Fruit fly (Drosophila melanogaster) whole organism, embryonic: ENCODE results near the gene Urm1.

Experiments used
- Atf6 ChIP-seq: fragments of 200-800 bp; sonication (Bioruptor generic); IDR thresholded peaks from 2 replicates; pipeline ENCODE4 v1.3.6; 2022; ENCODE audit warnings: missing biosample characterization, missing genetic modification characterization
- CG10654 ChIP-seq: fragments of 200-800 bp; sonication (Bioruptor generic); optimal IDR thresholded peaks from 2 replicates; lab custom pipeline; 2016; ENCODE audit warnings: missing biosample characterization, missing genetic modification characterization
- CG11504 ChIP-seq: fragments of 200-800 bp; sonication (Bioruptor generic); optimal IDR thresholded peaks from 3 replicates; lab custom pipeline; 2019; ENCODE audit warnings: missing biosample characterization, mild to moderate bottlenecking, missing genetic modification characterization, moderate library complexity
- CG12219 ChIP-seq: fragments of 200-800 bp; sonication (Bioruptor generic); optimal IDR thresholded peaks from 3 replicates; lab custom pipeline; 2018; ENCODE audit warnings: missing biosample characterization, mild to moderate bottlenecking, missing genetic modification characterization
- CG15269 ChIP-seq: fragments of 200-800 bp; sonication (Bioruptor generic); optimal IDR thresholded peaks from 2 replicates; lab custom pipeline; 2018; ENCODE audit warnings: missing biosample characterization, mild to moderate bottlenecking, missing genetic modification characterization, moderate library complexity
- CG1529 ChIP-seq: fragments of 200-800 bp; sonication (Bioruptor generic); optimal IDR thresholded peaks from 3 replicates; lab custom pipeline; 2018; ENCODE audit warnings: missing biosample characterization, missing genetic modification characterization
- CG1647 ChIP-seq: fragments of 200-800 bp; sonication (Bioruptor generic); optimal IDR thresholded peaks from 3 replicates; lab custom pipeline; 2016; ENCODE audit warnings: missing biosample characterization, missing genetic modification characterization
- CG17385 ChIP-seq: fragments of 200-800 bp; sonication (Bioruptor generic); optimal IDR thresholded peaks from 3 replicates; lab custom pipeline; 2018; ENCODE audit warnings: missing biosample characterization, mild to moderate bottlenecking, missing genetic modification characterization
- CG18011 ChIP-seq: fragments of 200-800 bp; sonication (Bioruptor generic); optimal IDR thresholded peaks from 2 replicates; lab custom pipeline; 2017; ENCODE audit warnings: missing biosample characterization, missing genetic modification characterization, mild to moderate bottlenecking, moderate library complexity, missing genotype
- CG18599 ChIP-seq: fragments of 200-800 bp; sonication (Bioruptor generic); optimal IDR thresholded peaks from 3 replicates; lab custom pipeline; 2017; ENCODE audit warnings: missing biosample characterization, missing genetic modification characterization, mild to moderate bottlenecking, moderate library complexity, missing genetic modification reagents
- CG2116 ChIP-seq: fragments of 200-800 bp; sonication (Bioruptor generic); optimal IDR thresholded peaks from 3 replicates; lab custom pipeline; 2018; ENCODE audit warnings: missing biosample characterization, mild to moderate bottlenecking, missing genetic modification characterization
- CG31388 ChIP-seq: fragments of 200-800 bp; sonication (Bioruptor generic); optimal IDR thresholded peaks from 2 replicates; lab custom pipeline; 2016; ENCODE audit warnings: missing biosample characterization, missing genetic modification characterization
- CG3281 ChIP-seq: fragments of 200-800 bp; sonication (Bioruptor generic); optimal IDR thresholded peaks from 3 replicates; lab custom pipeline; 2017; ENCODE audit warnings: missing biosample characterization, mild to moderate bottlenecking, missing genetic modification characterization
- CG5245 ChIP-seq: fragments of 200-800 bp; sonication (Bioruptor generic); optimal IDR thresholded peaks from 3 replicates; lab custom pipeline; 2016; ENCODE audit warnings: missing biosample characterization, missing genetic modification characterization
- CG6791 ChIP-seq: fragments of 200-800 bp; sonication (Bioruptor generic); IDR thresholded peaks from 3 replicates; pipeline ENCODE4 v1.3.6; 2022; ENCODE audit warnings: missing biosample characterization, missing genetic modification characterization; ENCODE audit not compliant: partially characterized antibody
- CG7556 ChIP-seq: fragments of 200-800 bp; sonication (Bioruptor generic); optimal IDR thresholded peaks from 2 replicates; lab custom pipeline; 2017; ENCODE audit warnings: missing biosample characterization, mild to moderate bottlenecking, missing genetic modification characterization
- CG7786 ChIP-seq: fragments of 200-800 bp; sonication (Bioruptor generic); optimal IDR thresholded peaks from 2 replicates; lab custom pipeline; 2016; ENCODE audit warnings: missing biosample characterization, missing genetic modification characterization
- CG8089 ChIP-seq: fragments of 200-800 bp; sonication (Bioruptor generic); optimal IDR thresholded peaks from 3 replicates; lab custom pipeline; 2016; ENCODE audit warnings: missing biosample characterization, missing genetic modification characterization
- CG8765 ChIP-seq: fragments of 200-800 bp; sonication (Bioruptor generic); IDR thresholded peaks from 2 replicates; pipeline ENCODE4 v1.3.6; 2022; ENCODE audit warnings: missing biosample characterization, missing genetic modification characterization
- CG9437 ChIP-seq: fragments of 200-800 bp; sonication (Bioruptor generic); optimal IDR thresholded peaks from 2 replicates; lab custom pipeline; 2018; ENCODE audit warnings: missing biosample characterization, mild to moderate bottlenecking, missing genetic modification characterization
- CG9609 ChIP-seq: fragments of 200-800 bp; sonication (Bioruptor generic); optimal IDR thresholded peaks from 3 replicates; lab custom pipeline; 2016; ENCODE audit warnings: missing biosample characterization, missing genetic modification characterization
- D ChIP-seq, 2 experiments: fragments of 200-800 bp in 1 of 2; fragments of >200 bp in 1 of 2; sonication (Bioruptor generic) in 1 of 2; optimal IDR thresholded peaks; 2 replicates in 1 of 2; 3 replicates in 1 of 2; lab custom pipeline; 2017; ENCODE audit warnings: mild to moderate bottlenecking in 1 of 2, missing biosample characterization in 1 of 2, missing genetic modification characterization in 1 of 2, missing genetic modification reagents in 1 of 2
- Deaf1 ChIP-seq: fragments of 200-800 bp; optimal IDR thresholded peaks from 3 replicates; lab custom pipeline; 2019; ENCODE audit warnings: missing biosample characterization, mild to moderate bottlenecking, missing genetic modification characterization, moderate library complexity
- ERR ChIP-seq: fragments of 200-800 bp; sonication (Bioruptor generic); optimal IDR thresholded peaks from 2 replicates; lab custom pipeline; 2016; ENCODE audit warnings: missing biosample characterization, missing genetic modification characterization
- Gsc ChIP-seq: fragments of 200-800 bp; sonication (Bioruptor generic); IDR thresholded peaks from 2 replicates; pipeline ENCODE4 v1.3.6; 2022; ENCODE audit warnings: missing biosample characterization, missing genetic modification characterization
- Gug ChIP-seq: fragments of 200-800 bp; sonication (Bioruptor generic); IDR thresholded peaks from 4 replicates; pipeline ENCODE4 v1.3.6; 2022; ENCODE audit warnings: missing biosample characterization, missing genetic modification characterization
- Myb ChIP-seq: fragments of 200-800 bp; sonication (Bioruptor generic); optimal IDR thresholded peaks from 2 replicates; lab custom pipeline; 2016; ENCODE audit warnings: missing biosample characterization, missing genetic modification characterization
- Pdp1 ChIP-seq, 2 experiments: fragments of 200-800 bp; sonication (Bioruptor generic); optimal IDR thresholded peaks; 3 replicates each; lab custom pipeline; 2016; ENCODE audit warnings: missing biosample characterization in 2 of 2, missing genetic modification characterization in 2 of 2, mild to moderate bottlenecking in 1 of 2, moderate library complexity in 1 of 2
- Rx ChIP-seq: fragments of 200-800 bp; sonication (Bioruptor generic); IDR thresholded peaks from 2 replicates; pipeline ENCODE4 v1.3.6; 2022; ENCODE audit warnings: missing biosample characterization, missing genetic modification characterization
- Side ChIP-seq: fragments of 200-800 bp; sonication (Bioruptor generic); optimal IDR thresholded peaks from 2 replicates; lab custom pipeline; 2016; ENCODE audit warnings: missing biosample characterization, missing genetic modification characterization
- Sox102F ChIP-seq: fragments of 200-800 bp; sonication (Bioruptor generic); optimal IDR thresholded peaks from 2 replicates; lab custom pipeline; 2018; ENCODE audit warnings: missing biosample characterization, mild to moderate bottlenecking, missing genetic modification characterization, moderate library complexity
- Spps ChIP-seq: fragments of 200-800 bp; sonication (Bioruptor generic); optimal IDR thresholded peaks from 2 replicates; lab custom pipeline; 2018; ENCODE audit warnings: missing biosample characterization, mild to moderate bottlenecking, missing genetic modification characterization
- Ssrp ChIP-seq: fragments of 200-800 bp; sonication (Bioruptor generic); optimal IDR thresholded peaks from 2 replicates; lab custom pipeline; 2018; ENCODE audit warnings: missing biosample characterization, mild to moderate bottlenecking, missing genetic modification characterization, moderate library complexity
- Trl ChIP-seq, 3 experiments: fragments of >200 bp in 2 of 3; fragments of 200-800 bp in 1 of 3; sonication (Bioruptor generic) in 1 of 3; optimal IDR thresholded peaks; 2 replicates in 1 of 3; 3 replicates in 2 of 3; lab custom pipeline; 2016 to 2017; ENCODE audit warnings: missing biosample characterization in 1 of 3, missing genetic modification characterization in 1 of 3
- bcd ChIP-seq: fragments of 200-800 bp; sonication (Bioruptor generic); optimal IDR thresholded peaks from 2 replicates; lab custom pipeline; 2017; ENCODE audit warnings: missing biosample characterization, mild to moderate bottlenecking, missing genetic modification characterization
- cad ChIP-seq: fragments of >200 bp; optimal IDR thresholded peaks from 2 replicates; lab custom pipeline; 2017; ENCODE audit warnings: missing biosample characterization, missing genetic modification characterization
- crol ChIP-seq: fragments of 200-800 bp; sonication (Bioruptor generic); IDR thresholded peaks from 2 replicates; pipeline ENCODE4 v1.3.6; 2022; ENCODE audit warnings: missing biosample characterization, missing genetic modification characterization
- crp ChIP-seq, 2 experiments: fragments of 200-800 bp; sonication (Bioruptor generic); optimal IDR thresholded peaks; 2 replicates in 1 of 2; 3 replicates in 1 of 2; lab custom pipeline; 2017; ENCODE audit warnings: missing biosample characterization in 2 of 2, missing genetic modification characterization in 2 of 2, mild to moderate bottlenecking in 1 of 2, moderate library complexity in 1 of 2
- da ChIP-seq: fragments of 200-800 bp; sonication (Bioruptor generic); optimal IDR thresholded peaks from 2 replicates; lab custom pipeline; 2016; ENCODE audit warnings: missing biosample characterization, missing genetic modification characterization
- fd64A ChIP-seq: fragments of 200-800 bp; sonication (Bioruptor generic); optimal IDR thresholded peaks from 3 replicates; lab custom pipeline; 2018; ENCODE audit warnings: missing biosample characterization, mild to moderate bottlenecking, missing genetic modification characterization
- grn ChIP-seq: fragments of 200-800 bp; sonication (Bioruptor generic); optimal IDR thresholded peaks from 3 replicates; lab custom pipeline; 2017; ENCODE audit warnings: missing biosample characterization, missing genetic modification characterization
- kay ChIP-seq: fragments of 200-800 bp; sonication (Bioruptor generic); optimal IDR thresholded peaks from 2 replicates; lab custom pipeline; 2016; ENCODE audit warnings: missing biosample characterization, missing genetic modification characterization
- mirr ChIP-seq: fragments of 200-800 bp; sonication (Bioruptor generic); optimal IDR thresholded peaks from 3 replicates; lab custom pipeline; 2018; ENCODE audit warnings: missing biosample characterization, mild to moderate bottlenecking, missing genetic modification characterization
- odd ChIP-seq: fragments of 200-800 bp; sonication (Bioruptor generic); optimal IDR thresholded peaks from 2 replicates; lab custom pipeline; 2017; ENCODE audit warnings: missing biosample characterization, mild to moderate bottlenecking, missing genetic modification characterization
- schlank ChIP-seq: fragments of 200-800 bp; sonication (Bioruptor generic); optimal IDR thresholded peaks from 2 replicates; lab custom pipeline; 2018; ENCODE audit warnings: missing biosample characterization, mild to moderate bottlenecking, missing genetic modification characterization
- toy ChIP-seq: fragments of 200-800 bp; sonication (Bioruptor generic); IDR thresholded peaks from 2 replicates; pipeline ENCODE4 v1.3.6; 2022; ENCODE audit warnings: missing biosample characterization, missing genetic modification characterization
- tup ChIP-seq: fragments of 200-800 bp; sonication (Bioruptor generic); optimal IDR thresholded peaks from 2 replicates; lab custom pipeline; 2016; ENCODE audit warnings: missing biosample characterization, mild to moderate bottlenecking, missing genetic modification characterization, moderate library complexity
- vnd ChIP-seq: fragments of 200-800 bp; sonication (Bioruptor generic); IDR thresholded peaks from 3 replicates; pipeline ENCODE4 v1.3.6; 2022; ENCODE audit warnings: missing biosample characterization, missing genetic modification characterization; ENCODE audit not compliant: partially characterized antibody
- zfh2 ChIP-seq: fragments of 200-800 bp; sonication (Bioruptor generic); optimal IDR thresholded peaks from 2 replicates; lab custom pipeline; 2016; ENCODE audit warnings: missing biosample characterization, missing genetic modification characterization

The Urm1 gene

dm6 chr3L:7592113-7592752, 48.0 kb downstream of the Urm1 start (continued):
- TF ChIP-seq CG11504: peak; percentile 76
- TF ChIP-seq CG1529 (GFP tag; lab: Kevin White, UChicago): no peak
- peak; percentile 62 for TF ChIP-seq Ssrp (tag; lab: Kevin White, UChicago)
- TF ChIP-seq CG8765 (GFP tag; lab: Robert Waterston, UW): no peak
- TF ChIP-seq CG17385 (GFP tag; lab: Kevin White, UChicago): peak; percentile 9
- TF ChIP-seq Pdp1 (GFP tag; optimal IDR thresholded peaks at IDR 0.05; lab: Kevin White, UChicago): no peak
- no peak for TF ChIP-seq crp (GFP tag; optimal IDR thresholded peaks at IDR 0.05; lab: Kevin White, UChicago)
- TF ChIP-seq CG31388: no peak
- TF ChIP-seq CG6791: no peak
- no peak for TF ChIP-seq ERR
- no peak for TF ChIP-seq Trl (optimal IDR thresholded peaks at IDR 0.05; lab: Kevin White, UChicago)
- no peak for TF ChIP-seq Trl (GFP tag; optimal IDR thresholded peaks at IDR 0.05; lab: Kevin White, UChicago)
- no peak for TF ChIP-seq CG10654
- no peak for TF ChIP-seq CG18011
- no peak for TF ChIP-seq CG15269 (tag; lab: Kevin White, UChicago)
- TF ChIP-seq Sox102F (GFP tag; lab: Kevin White, UChicago): peak; percentile 72
- no peak for TF ChIP-seq Myb (GFP tag; lab: Kevin White, UChicago)
- TF ChIP-seq kay: no peak
- no peak for TF ChIP-seq CG9609
- no peak for TF ChIP-seq schlank (tag; lab: Kevin White, UChicago)
- no peak for TF ChIP-seq CG3281 (GFP tag; lab: Kevin White, UChicago)
- TF ChIP-seq Side (GFP tag; lab: Kevin White, UChicago): no peak
- TF ChIP-seq Atf6 (GFP tag; lab: Robert Waterston, UW): no peak
- no peak for TF ChIP-seq odd
- no peak for TF ChIP-seq CG12219
- peak; percentile 30 for TF ChIP-seq CG9437 (GFP tag; lab: Kevin White, UChicago)
- peak; percentile 76 for TF ChIP-seq CG7556
- TF ChIP-seq Spps: peak; percentile 17
- peak; percentile 4 for TF ChIP-seq bcd (GFP tag; lab: Kevin White, UChicago)
- TF ChIP-seq Gug (GFP tag; lab: Robert Waterston, UW): no peak
- no peak for TF ChIP-seq fd64A (GFP tag; lab: Kevin White, UChicago)
- no peak for TF ChIP-seq crol (GFP tag; lab: Robert Waterston, UW)
- TF ChIP-seq da (GFP tag; lab: Kevin White, UChicago): no peak
- TF ChIP-seq CG1647 (GFP tag; lab: Kevin White, UChicago): no peak
- TF ChIP-seq D (optimal IDR thresholded peaks at IDR 0.05; lab: Kevin White, UChicago): no peak
- TF ChIP-seq D (GFP tag; optimal IDR thresholded peaks at IDR 0.05; lab: Kevin White, UChicago): peak; percentile 37
- no peak for TF ChIP-seq Gsc (GFP tag; lab: Robert Waterston, UW)
- no peak for TF ChIP-seq zfh2 (GFP tag; lab: Kevin White, UChicago)
- TF ChIP-seq Rx (GFP tag; lab: Robert Waterston, UW): no peak
- no peak for TF ChIP-seq CG5245 (GFP tag; lab: Kevin White, UChicago)
- no peak for TF ChIP-seq mirr (GFP tag; lab: Kevin White, UChicago)
- no peak for TF ChIP-seq CG18599 (GFP tag; lab: Kevin White, UChicago)
- TF ChIP-seq tup (GFP tag; lab: Kevin White, UChicago): no peak
- TF ChIP-seq vnd (GFP tag; lab: Robert Waterston, UW): no peak
- no peak for TF ChIP-seq grn (GFP tag; lab: Kevin White, UChicago)
- no peak for TF ChIP-seq cad (GFP tag; lab: Kevin White, UChicago)
- TF ChIP-seq CG2116 (GFP tag; lab: Kevin White, UChicago): no peak
- TF ChIP-seq CG8089 (GFP tag; lab: Kevin White, UChicago): no peak
- TF ChIP-seq CG7786 (GFP tag; lab: Kevin White, UChicago): no peak
- TF ChIP-seq Deaf1 (tag; lab: Kevin White, UChicago): no peak
- TF ChIP-seq toy (GFP tag; lab: Robert Waterston, UW): no peak
